Fruit fly (Drosophila melanogaster): ENCODE measurements around the gene Best3.

The Best3 gene

dm6 chr3L:15302685-15303084 is at the start of gene Best3:
Gene Best3 (minus strand): TSS chr3L:15302785.
- TF ChIP-seq ttk (optimal IDR thresholded peaks at IDR 0.05) (no peak), h (optimal IDR thresholded peaks at IDR 0.05) (no peak), Sin3A (optimal IDR thresholded peaks at IDR 0.05) (no peak), insv (optimal IDR thresholded peaks at IDR 0.05) (no peak), psq (optimal IDR thresholded peaks at IDR 0.05) (no peak), Myc (optimal IDR thresholded peaks at IDR 0.05) (no peak)

dm6 chr3L:15352048-15352447 is 49.5 kb upstream of the Best3 start:
- TF ChIP-seq insv (optimal IDR thresholded peaks at IDR 0.05) (no peak), ttk (optimal IDR thresholded peaks at IDR 0.05) (no peak), h (optimal IDR thresholded peaks at IDR 0.05) (no peak), psq (optimal IDR thresholded peaks at IDR 0.05) (no peak), Sin3A (optimal IDR thresholded peaks at IDR 0.05) (no peak), Myc (optimal IDR thresholded peaks at IDR 0.05) (no peak)

- TF ChIP-seq ttk (optimal IDR thresholded peaks at IDR 0.05) (no peak), psq (optimal IDR thresholded peaks at IDR 0.05) (no peak), Sin3A (optimal IDR thresholded peaks at IDR 0.05) (no peak), insv (optimal IDR thresholded peaks at IDR 0.05) (no peak), h (optimal IDR thresholded peaks at IDR 0.05) (no peak), Myc (optimal IDR thresholded peaks at IDR 0.05) (no peak)
Observed at dm6 chr3L:15348759-15349158, 46.2 kb upstream of the Best3 start.

- TF ChIP-seq Myc (optimal IDR thresholded peaks at IDR 0.05) (no peak), insv (optimal IDR thresholded peaks at IDR 0.05) (no peak), psq (optimal IDR thresholded peaks at IDR 0.05) (no peak), h (optimal IDR thresholded peaks at IDR 0.05) (no peak)
Observed at dm6 chr3L:15347695-15348465, 45.3 kb upstream of the Best3 start.

dm6 chr3L:15344923-15345322 is 42.3 kb upstream of the Best3 start:
- no peak for TF ChIP-seq h (optimal IDR thresholded peaks at IDR 0.05)
- TF ChIP-seq insv (optimal IDR thresholded peaks at IDR 0.05) = no peak
- TF ChIP-seq Sin3A (optimal IDR thresholded peaks at IDR 0.05) = no peak
- no peak for TF ChIP-seq psq (optimal IDR thresholded peaks at IDR 0.05)
- TF ChIP-seq Myc (optimal IDR thresholded peaks at IDR 0.05) = no peak
- TF ChIP-seq ttk (optimal IDR thresholded peaks at IDR 0.05) = no peak

- TF ChIP-seq insv (optimal IDR thresholded peaks at IDR 0.05) = no peak
- TF ChIP-seq Sin3A (optimal IDR thresholded peaks at IDR 0.05) = no peak
- no peak for TF ChIP-seq psq (optimal IDR thresholded peaks at IDR 0.05)
- no peak for TF ChIP-seq ttk (optimal IDR thresholded peaks at IDR 0.05)
- no peak for TF ChIP-seq Myc (optimal IDR thresholded peaks at IDR 0.05)
- no peak for TF ChIP-seq h (optimal IDR thresholded peaks at IDR 0.05)
Observed at dm6 chr3L:15336277-15336821, 33.8 kb upstream of the Best3 start, which contains the start of gene Toll-6. Gene Toll-6 (plus strand): TSS chr3L:15336692.

- TF ChIP-seq h (optimal IDR thresholded peaks at IDR 0.05) (no peak), ttk (optimal IDR thresholded peaks at IDR 0.05) (no peak), Sin3A (optimal IDR thresholded peaks at IDR 0.05) (no peak), Myc (optimal IDR thresholded peaks at IDR 0.05) (no peak), psq (optimal IDR thresholded peaks at IDR 0.05) (no peak), insv (optimal IDR thresholded peaks at IDR 0.05) (no peak)
Observed at dm6 chr3L:15334640-15335039, 32.1 kb upstream of the Best3 start.

- TF ChIP-seq Myc (optimal IDR thresholded peaks at IDR 0.05) = no peak
- no peak for TF ChIP-seq Sin3A (optimal IDR thresholded peaks at IDR 0.05)
- no peak for TF ChIP-seq psq (optimal IDR thresholded peaks at IDR 0.05)
- no peak for TF ChIP-seq ttk (optimal IDR thresholded peaks at IDR 0.05)
- TF ChIP-seq h (optimal IDR thresholded peaks at IDR 0.05) = no peak
- TF ChIP-seq insv (optimal IDR thresholded peaks at IDR 0.05) = no peak
Observed at dm6 chr3L:15330161-15330542, 27.6 kb upstream of the Best3 start.

dm6 chr3L:15329261-15330160 is 26.9 kb upstream of the Best3 start:
- TF ChIP-seq ttk (optimal IDR thresholded peaks at IDR 0.05) (no peak), insv (optimal IDR thresholded peaks at IDR 0.05) (no peak), Sin3A (optimal IDR thresholded peaks at IDR 0.05) (no peak), Myc (optimal IDR thresholded peaks at IDR 0.05) (no peak)

- TF ChIP-seq psq (optimal IDR thresholded peaks at IDR 0.05) (no peak), ttk (optimal IDR thresholded peaks at IDR 0.05) (no peak), h (optimal IDR thresholded peaks at IDR 0.05) (no peak), insv (optimal IDR thresholded peaks at IDR 0.05) (no peak), Sin3A (optimal IDR thresholded peaks at IDR 0.05) (no peak), Myc (optimal IDR thresholded peaks at IDR 0.05) (no peak)
Observed at dm6 chr3L:15325445-15325844, 22.9 kb upstream of the Best3 start.

- no peak for TF ChIP-seq Myc (optimal IDR thresholded peaks at IDR 0.05)
Observed at dm6 chr3L:15322173-15322572, 19.6 kb upstream of the Best3 start.

- TF ChIP-seq insv (optimal IDR thresholded peaks at IDR 0.05) (no peak), psq (optimal IDR thresholded peaks at IDR 0.05) (no peak), h (optimal IDR thresholded peaks at IDR 0.05) (no peak), Myc (optimal IDR thresholded peaks at IDR 0.05) (no peak), ttk (optimal IDR thresholded peaks at IDR 0.05) (no peak), Sin3A (optimal IDR thresholded peaks at IDR 0.05) (no peak)
Observed at dm6 chr3L:15321001-15321438, 18.4 kb upstream of the Best3 start.

Data from Kc167 (cell line).